Fruit fly (Drosophila melanogaster) whole organism: ENCODE measurements around the gene CG6051.

Source experiments
- CG8478 ChIP-seq: fragments of >200 bp; optimal IDR thresholded peaks from 2 replicates; lab custom pipeline; 2018; ENCODE audit warnings: inconsistent platforms
- Dll ChIP-seq: fragments of >200 bp; optimal IDR thresholded peaks from 2 replicates; lab custom pipeline; 2017
- EcR ChIP-seq, 2 experiments: fragments of >200 bp; optimal IDR thresholded peaks; 2 replicates each; lab custom pipeline; 2017; ENCODE audit warnings: missing biosample characterization in 2 of 2, missing genetic modification characterization in 2 of 2, missing genetic modification reagents in 2 of 2
- pan ChIP-seq: fragments of >200 bp; optimal IDR thresholded peaks from 2 replicates; lab custom pipeline; 2017
- psq ChIP-seq: fragments of >200 bp; optimal IDR thresholded peaks from 2 replicates; lab custom pipeline; 2017
- usp ChIP-seq: fragments of >200 bp; optimal IDR thresholded peaks from 2 replicates; lab custom pipeline; 2017; ENCODE audit warnings: missing biosample characterization, missing genetic modification characterization, mixed read lengths

- TF ChIP-seq psq (no peak), Dll (lab: Kevin White, UChicago) (no peak), pan (lab: Kevin White, UChicago) (no peak), CG8478 (lab: Kevin White, UChicago) (no peak), usp (GFP tag; lab: Kevin White, UChicago) (no peak), EcR (GFP tag; optimal IDR thresholded peaks at IDR 0.05; lab: Kevin White, UChicago) (no peak)
Observed at dm6 chr3R:27148812-27149769, 1.8 kb downstream of the CG6051 start.
